Fruit fly (Drosophila melanogaster): ENCODE data around the gene CG9801.

CG9801 gene

DNA sequence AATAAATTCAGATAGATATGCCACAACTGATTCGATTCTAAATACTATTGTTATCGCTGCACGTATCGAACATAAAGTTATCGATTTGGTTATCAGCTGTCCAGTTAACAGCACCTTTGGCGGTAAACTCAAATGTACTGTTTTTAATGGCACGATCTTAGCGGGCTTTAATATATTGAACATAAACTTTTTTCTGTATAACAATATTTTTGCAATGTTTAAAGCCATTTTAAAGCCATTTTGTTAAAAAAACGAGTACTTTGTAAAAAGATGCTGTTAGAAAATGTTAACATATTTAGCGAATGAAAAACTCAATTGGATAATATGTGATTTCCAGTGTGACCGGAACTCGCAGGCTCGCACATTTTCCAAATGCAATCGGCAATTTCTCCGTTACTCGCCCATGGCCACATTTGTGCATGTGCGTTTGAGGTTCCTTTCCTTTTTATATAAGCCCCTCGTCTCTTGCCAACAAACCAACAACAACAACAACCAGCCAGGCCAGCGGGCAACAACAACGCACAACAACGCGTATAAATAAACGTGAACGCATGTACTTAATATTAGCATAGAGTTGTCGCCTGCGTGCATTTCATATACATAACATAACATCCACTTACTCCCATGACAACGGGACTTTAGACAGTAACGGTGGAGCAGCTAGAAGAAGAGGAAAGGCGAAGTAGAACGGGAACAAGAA is 31.5 kb downstream of the CG9801 start, which contains the start of gene TMEM216 (continued):
- TF ChIP-seq CG8290 (GFP tag; optimal IDR thresholded peaks at IDR 0.05) (peak; percentile 25), CG8290 (tag; optimal IDR thresholded peaks at IDR 0.05) (no peak), Six4 (GFP tag; optimal IDR thresholded peaks at IDR 0.05) (no peak), cas (GFP tag; IDR thresholded peaks at IDR 0.05) (no peak), CG11456 (GFP tag; IDR thresholded peaks at IDR 0.05) (no peak), CHES-1-like (GFP tag; optimal IDR thresholded peaks at IDR 0.05) (no peak), Nf-YA (GFP tag; IDR thresholded peaks at IDR 0.05) (no peak), H15 (GFP tag; IDR thresholded peaks at IDR 0.05) (no peak), twi (tag; optimal IDR thresholded peaks at IDR 0.05) (no peak), Oaz (GFP tag; IDR thresholded peaks at IDR 0.05) (no peak), knrl (GFP tag; IDR thresholded peaks at IDR 0.05; ENCODE audit: partially characterized antibody) (no peak), Pdp1 (GFP tag; optimal IDR thresholded peaks at IDR 0.05) (peak in 1 of 2 experiments; percentile 100), Blimp-1 (GFP tag; optimal IDR thresholded peaks at IDR 0.05) (no peak), Neu2 (GFP tag; optimal IDR thresholded peaks at IDR 0.05; ENCODE audit: borderline replicate concordance) (no peak), zf30C (GFP tag; optimal IDR thresholded peaks at IDR 0.05) (no peak), da (GFP tag; optimal IDR thresholded peaks at IDR 0.05) (no peak), CG7271 (tag; optimal IDR thresholded peaks at IDR 0.05) (peak; percentile 10), ttk (GFP tag; IDR thresholded peaks at IDR 0.05) (no peak), Camta (GFP tag; optimal IDR thresholded peaks at IDR 0.05) (no peak), CG6654 (GFP tag; optimal IDR thresholded peaks at IDR 0.05) (no peak), CG34422 (GFP tag; IDR thresholded peaks at IDR 0.05) (peak; percentile 43; the same call in 1 of the 3 replicates), B-H1 (GFP tag; IDR thresholded peaks at IDR 0.05) (no peak), schlank (tag; optimal IDR thresholded peaks at IDR 0.05) (no peak), chinmo (GFP tag; IDR thresholded peaks at IDR 0.05; ENCODE audit: partially characterized antibody) (peak; percentile 84; the same call in 1 of the 4 replicates), TFAM (GFP tag; optimal IDR thresholded peaks at IDR 0.05) (no peak), CG18619 (GFP tag; optimal IDR thresholded peaks at IDR 0.05) (no peak), nom (GFP tag; optimal IDR thresholded peaks at IDR 0.05) (no peak), fd102C (GFP tag; optimal IDR thresholded peaks at IDR 0.05) (no peak), ci (GFP tag; IDR thresholded peaks at IDR 0.05) (peak; percentile 44; the same call in 2 of the 3 replicates), Scr (GFP tag; IDR thresholded peaks at IDR 0.05; ENCODE audit: partially characterized antibody) (peak; percentile 54; the same call in 1 of the 2 replicates), pum (GFP tag; optimal IDR thresholded peaks at IDR 0.05) (no peak), crc (GFP tag; optimal IDR thresholded peaks at IDR 0.05) (no peak), Fer3 (tag; optimal IDR thresholded peaks at IDR 0.05) (no peak), CG32532 (GFP tag; IDR thresholded peaks at IDR 0.05) (no peak), wor (GFP tag; IDR thresholded peaks at IDR 0.05) (no peak), CG9727 (GFP tag; optimal IDR thresholded peaks at IDR 0.05) (no peak), kah (GFP tag; optimal IDR thresholded peaks at IDR 0.05) (no peak), zen (tag; optimal IDR thresholded peaks at IDR 0.05) (no peak), dan (GFP tag; IDR thresholded peaks at IDR 0.05) (no peak), BEAF-32 (GFP tag; optimal IDR thresholded peaks at IDR 0.05) (peak; percentile 60), CG4360 (GFP tag; IDR thresholded peaks at IDR 0.05) (peak; percentile 97), CG4328 (GFP tag; optimal IDR thresholded peaks at IDR 0.05) (no peak), CG12942 (GFP tag; optimal IDR thresholded peaks at IDR 0.05) (no peak), CG2116 (GFP tag; optimal IDR thresholded peaks at IDR 0.05) (peak; percentile 80), CG8281 (tag; optimal IDR thresholded peaks at IDR 0.05) (no peak), zfh1 (GFP tag; IDR thresholded peaks at IDR 0.05) (no peak), CG1647 (GFP tag; optimal IDR thresholded peaks at IDR 0.05) (no peak), CG10366 (GFP tag; IDR thresholded peaks at IDR 0.05) (no peak), Xrp1 (GFP tag; IDR thresholded peaks at IDR 0.05) (no peak), CG10431 (GFP tag; optimal IDR thresholded peaks at IDR 0.05) (peak; percentile 20)
